Worm (Caenorhabditis elegans): Measurements from ENCODE around the gene T04F3.5.

The T04F3.5 gene

DNA sequence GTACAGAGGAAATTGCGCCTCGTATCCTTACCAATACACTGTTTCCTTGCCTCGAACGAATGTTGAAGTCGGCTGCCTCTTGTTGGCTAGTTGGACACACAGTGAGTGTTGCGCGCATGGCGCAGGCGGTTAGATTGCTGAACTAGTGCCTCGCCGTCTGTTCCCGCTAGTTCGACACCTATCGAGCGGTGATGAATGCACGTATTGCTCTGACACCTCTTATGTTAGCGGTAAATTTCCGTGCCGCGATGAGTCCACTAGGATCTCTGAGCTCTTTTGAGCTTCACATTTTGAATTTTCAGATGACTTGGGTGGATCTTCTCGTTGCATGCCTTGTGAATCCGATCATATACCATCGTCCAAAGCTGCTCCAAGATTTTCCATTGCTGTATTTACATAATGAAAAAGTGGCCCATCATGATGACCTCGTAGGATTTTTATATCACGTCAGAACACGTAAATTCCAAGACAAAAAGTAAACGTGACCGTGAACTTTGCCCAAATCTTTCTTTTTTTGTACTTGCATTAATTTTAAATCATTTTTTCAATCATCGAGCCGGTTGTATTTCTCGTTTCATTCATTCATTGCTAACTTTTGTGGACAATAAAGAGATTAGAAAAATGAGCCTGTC lies 22.5 kb downstream of the T04F3.5 start, which contains the start of gene F55A11.11:
TSS of gene F55A11.11 (plus strand) at position 341 of the 632 bp plus-strand sequence.
- peak; percentile 96 for TF ChIP-seq tab-1 (GFP tag; IDR thresholded peaks at IDR 0.05)
- peak; percentile 97 for TF ChIP-seq ztf-23 (GFP tag; IDR thresholded peaks at IDR 0.05)
- TF ChIP-seq ztf-29 (GFP tag; IDR thresholded peaks at IDR 0.05): peak; percentile 93
- TF ChIP-seq med-1 (GFP tag; optimal IDR thresholded peaks at IDR 0.05; ENCODE audit: insufficient read depth): peak; percentile 87
- peak; percentile 90 for TF ChIP-seq klf-2 (GFP tag; conservative IDR thresholded peaks at IDR 0.05)
- peak; percentile 97 for TF ChIP-seq T22C8.4 (GFP tag; IDR thresholded peaks at IDR 0.05)
- TF ChIP-seq flt-1 (GFP tag; IDR thresholded peaks at IDR 0.05): peak; percentile 98
- peak; percentile 93 for TF ChIP-seq ref-1 (GFP tag; conservative IDR thresholded peaks at IDR 0.05)
- peak; percentile 88 for TF ChIP-seq cog-1 (tag; optimal IDR thresholded peaks at IDR 0.05)

DNA sequence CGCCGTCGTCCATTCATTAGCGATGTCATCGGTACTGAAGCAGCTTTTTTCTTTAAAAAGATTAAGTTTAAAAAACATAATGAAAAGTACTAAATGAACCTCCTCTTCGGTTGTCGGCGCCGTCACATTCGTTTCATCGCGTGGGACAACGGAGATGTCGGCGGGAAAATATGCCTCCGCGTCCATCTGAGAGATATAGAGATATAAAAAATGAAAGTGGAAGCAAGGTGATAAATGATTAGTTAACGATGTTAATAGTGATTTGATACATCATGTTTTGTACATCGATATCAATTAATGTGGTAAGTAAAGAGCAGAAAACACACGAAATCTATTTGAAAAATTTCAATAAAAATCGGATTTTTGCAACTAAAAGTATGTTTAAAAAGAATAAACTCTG lies 26.8 kb downstream of the T04F3.5 start, which contains the start of gene F55A11.7:
TSS of gene F55A11.7 (minus strand) at position 186 of the 400 bp plus-strand sequence.
- TF ChIP-seq klf-2 (GFP tag; conservative IDR thresholded peaks at IDR 0.05) (no peak), med-1 (GFP tag; optimal IDR thresholded peaks at IDR 0.05; ENCODE audit: insufficient read depth) (no peak), ref-1 (GFP tag; conservative IDR thresholded peaks at IDR 0.05) (no peak)

DNA sequence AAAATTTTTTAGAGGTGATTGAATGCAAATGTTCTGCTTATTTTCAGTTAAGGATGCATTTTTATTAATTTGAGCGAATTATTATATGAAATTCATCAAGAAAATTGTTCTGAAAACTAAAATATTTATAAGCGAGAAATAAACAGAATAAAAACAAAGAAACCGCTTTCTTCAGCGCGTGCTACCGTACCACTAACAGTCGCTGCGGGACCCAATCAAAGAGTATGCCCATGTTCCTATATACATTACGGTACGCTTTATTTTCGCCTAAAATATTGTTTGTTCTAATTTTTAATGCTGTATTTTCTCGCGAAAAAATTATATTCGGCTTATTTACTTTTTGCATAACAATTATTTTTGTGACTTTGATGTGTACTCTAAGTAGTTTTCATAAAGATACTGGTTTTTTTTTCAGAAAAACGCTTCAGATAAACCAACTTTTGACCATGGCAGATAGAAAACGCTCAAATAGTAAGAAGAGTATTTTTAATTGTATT lies 27.3 kb downstream of the T04F3.5 start, which contains the start of gene F55A11.8:
TSS of gene F55A11.8 (plus strand) at position 447 of the 497 bp plus-strand sequence.
- TF ChIP-seq ref-1 (GFP tag; conservative IDR thresholded peaks at IDR 0.05) (no peak), cog-1 (tag; optimal IDR thresholded peaks at IDR 0.05) (no peak), med-1 (GFP tag; optimal IDR thresholded peaks at IDR 0.05; ENCODE audit: insufficient read depth) (no peak), klf-2 (GFP tag; conservative IDR thresholded peaks at IDR 0.05) (no peak), tab-1 (GFP tag; IDR thresholded peaks at IDR 0.05) (no peak), flt-1 (GFP tag; IDR thresholded peaks at IDR 0.05) (no peak), T22C8.4 (GFP tag; IDR thresholded peaks at IDR 0.05) (no peak), ztf-23 (GFP tag; IDR thresholded peaks at IDR 0.05) (no peak), ztf-29 (GFP tag; IDR thresholded peaks at IDR 0.05) (no peak)

DNA sequence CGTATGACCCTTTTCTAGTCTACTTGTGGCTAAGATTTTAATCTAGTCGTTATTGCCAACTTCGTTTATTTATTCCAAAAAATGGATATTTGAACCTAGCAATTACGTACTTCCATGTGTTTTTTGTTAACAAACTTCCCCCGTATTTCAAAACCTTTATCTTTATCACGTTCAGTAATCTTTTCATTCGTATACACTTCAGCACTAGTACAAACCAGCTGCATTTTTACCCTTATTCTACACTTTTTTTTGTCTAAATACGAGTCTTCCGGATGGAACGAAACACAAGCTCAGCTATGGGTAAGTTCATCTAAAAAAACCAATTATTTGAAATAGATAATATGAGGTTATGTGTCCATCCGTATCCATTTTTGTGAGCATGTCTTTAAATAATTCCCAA lies 29.0 kb downstream of the T04F3.5 start, which contains the start of gene D2023.1:
TSS of gene D2023.1 (plus strand) at position 77 of the 400 bp plus-strand sequence.
- TF ChIP-seq tab-1 (GFP tag; IDR thresholded peaks at IDR 0.05) (no peak), ztf-23 (GFP tag; IDR thresholded peaks at IDR 0.05) (no peak), T22C8.4 (GFP tag; IDR thresholded peaks at IDR 0.05) (no peak), med-1 (GFP tag; optimal IDR thresholded peaks at IDR 0.05; ENCODE audit: insufficient read depth) (no peak), ztf-29 (GFP tag; IDR thresholded peaks at IDR 0.05) (no peak), ref-1 (GFP tag; conservative IDR thresholded peaks at IDR 0.05) (no peak), flt-1 (GFP tag; IDR thresholded peaks at IDR 0.05) (no peak), cog-1 (tag; optimal IDR thresholded peaks at IDR 0.05) (no peak), klf-2 (GFP tag; conservative IDR thresholded peaks at IDR 0.05) (no peak)

DNA sequence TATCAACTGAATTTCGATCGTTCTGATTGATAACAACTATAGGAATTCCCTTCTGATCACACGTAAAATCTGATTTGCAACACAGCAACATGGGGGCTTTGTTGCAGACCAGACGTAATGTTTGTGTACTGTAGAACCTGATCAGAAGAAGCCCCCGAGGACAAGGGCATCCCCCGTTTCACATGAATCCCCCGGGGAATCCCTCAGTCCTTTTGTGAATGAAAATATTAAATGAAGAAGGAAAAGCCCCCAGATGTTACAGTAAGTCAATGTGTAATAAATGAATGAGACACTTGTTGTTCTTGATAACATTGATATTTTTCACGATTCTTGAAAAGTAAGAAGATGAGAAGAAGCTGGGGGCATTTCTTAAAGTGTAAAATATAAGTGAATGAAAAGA lies 33.7 kb downstream of the T04F3.5 start:
- TF ChIP-seq cog-1 (tag; optimal IDR thresholded peaks at IDR 0.05): no peak
- TF ChIP-seq klf-2 (GFP tag; conservative IDR thresholded peaks at IDR 0.05): no peak
- TF ChIP-seq tab-1 (GFP tag; IDR thresholded peaks at IDR 0.05): no peak
- TF ChIP-seq ztf-23 (GFP tag; IDR thresholded peaks at IDR 0.05): no peak
- TF ChIP-seq ref-1 (GFP tag; conservative IDR thresholded peaks at IDR 0.05): no peak
- no peak for TF ChIP-seq flt-1 (GFP tag; IDR thresholded peaks at IDR 0.05)

DNA sequence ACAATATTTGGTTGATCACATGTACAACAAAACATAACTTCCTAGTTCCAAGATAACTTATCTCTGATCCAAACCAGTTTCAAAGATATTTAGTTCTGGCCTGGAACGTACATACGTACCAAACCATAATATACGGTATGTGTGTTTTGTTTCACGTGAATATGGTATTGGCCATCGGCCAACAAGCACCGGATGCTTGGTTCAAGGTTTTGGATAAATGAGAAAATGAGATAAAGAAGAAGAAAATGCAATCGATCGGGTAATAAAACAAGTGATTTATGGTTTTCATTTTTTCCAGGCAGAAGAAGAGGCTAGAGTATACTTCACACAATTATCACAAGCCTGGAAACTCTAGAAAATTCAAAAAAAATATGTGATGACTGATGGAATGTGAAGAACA lies 34.9 kb downstream of the T04F3.5 start:
- TF ChIP-seq ref-1 (GFP tag; conservative IDR thresholded peaks at IDR 0.05): no peak
- no peak for TF ChIP-seq med-1 (GFP tag; optimal IDR thresholded peaks at IDR 0.05; ENCODE audit: insufficient read depth)
- no peak for TF ChIP-seq flt-1 (GFP tag; IDR thresholded peaks at IDR 0.05)
- no peak for TF ChIP-seq ztf-29 (GFP tag; IDR thresholded peaks at IDR 0.05)
- no peak for TF ChIP-seq klf-2 (GFP tag; conservative IDR thresholded peaks at IDR 0.05)
- TF ChIP-seq tab-1 (GFP tag; IDR thresholded peaks at IDR 0.05): no peak
- no peak for TF ChIP-seq ztf-23 (GFP tag; IDR thresholded peaks at IDR 0.05)
- TF ChIP-seq cog-1 (tag; optimal IDR thresholded peaks at IDR 0.05): no peak
- no peak for TF ChIP-seq T22C8.4 (GFP tag; IDR thresholded peaks at IDR 0.05)

DNA sequence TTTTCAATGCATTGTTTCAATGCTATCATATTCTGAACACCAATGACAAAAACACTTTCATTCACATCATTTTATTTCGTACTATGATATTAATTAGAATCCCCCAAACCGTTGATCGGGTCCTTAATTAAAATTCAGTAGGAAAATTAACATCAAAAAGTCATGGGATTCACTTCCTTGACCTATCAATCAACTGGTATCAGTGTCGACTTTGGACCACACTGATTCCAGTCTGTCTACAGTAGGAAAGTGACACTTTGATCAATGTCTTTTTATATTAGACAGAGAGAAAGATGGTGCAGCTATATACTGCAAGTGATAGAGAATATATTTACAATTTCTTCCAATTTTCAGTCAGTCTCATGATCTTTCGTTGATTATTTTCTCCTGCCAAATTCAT lies 35.9 kb downstream of the T04F3.5 start:
- TF ChIP-seq flt-1 (GFP tag; IDR thresholded peaks at IDR 0.05) (no peak), tab-1 (GFP tag; IDR thresholded peaks at IDR 0.05) (no peak), cog-1 (tag; optimal IDR thresholded peaks at IDR 0.05) (no peak), ztf-23 (GFP tag; IDR thresholded peaks at IDR 0.05) (no peak), med-1 (GFP tag; optimal IDR thresholded peaks at IDR 0.05; ENCODE audit: insufficient read depth) (no peak), T22C8.4 (GFP tag; IDR thresholded peaks at IDR 0.05) (no peak), klf-2 (GFP tag; conservative IDR thresholded peaks at IDR 0.05) (no peak), ref-1 (GFP tag; conservative IDR thresholded peaks at IDR 0.05) (no peak)

DNA sequence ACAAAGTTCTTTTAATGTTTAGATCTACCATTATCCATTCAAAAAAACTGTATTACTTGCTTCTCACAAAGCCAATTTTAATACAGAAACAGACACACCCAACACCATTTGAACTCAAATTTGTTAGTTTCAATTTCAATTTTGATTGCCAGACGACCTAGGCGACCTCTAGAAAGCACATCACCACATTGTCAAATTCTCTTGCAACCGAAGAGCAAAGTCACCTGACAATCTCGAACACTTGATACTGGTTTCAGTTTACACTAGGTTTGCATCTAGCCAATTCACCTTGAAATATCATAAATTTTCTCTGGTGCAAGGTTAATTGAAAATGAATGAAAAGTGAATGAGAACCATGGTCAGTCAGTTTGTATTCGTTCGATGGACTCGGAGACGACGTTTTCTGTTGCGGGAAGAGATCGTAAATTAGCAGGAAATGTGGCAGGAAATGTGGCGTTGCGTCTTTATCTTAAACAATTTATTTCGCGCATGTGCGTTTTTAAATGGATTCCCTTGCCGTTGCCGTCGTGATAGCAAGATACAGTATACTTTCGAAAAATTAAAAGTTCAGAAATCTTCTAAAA lies 36.9 kb downstream of the T04F3.5 start:
- TF ChIP-seq cog-1 (tag; optimal IDR thresholded peaks at IDR 0.05): no peak
- TF ChIP-seq ref-1 (GFP tag; conservative IDR thresholded peaks at IDR 0.05): no peak
- TF ChIP-seq klf-2 (GFP tag; conservative IDR thresholded peaks at IDR 0.05): no peak
- TF ChIP-seq ztf-29 (GFP tag; IDR thresholded peaks at IDR 0.05): no peak
- no peak for TF ChIP-seq T22C8.4 (GFP tag; IDR thresholded peaks at IDR 0.05)
- TF ChIP-seq tab-1 (GFP tag; IDR thresholded peaks at IDR 0.05): no peak
- TF ChIP-seq flt-1 (GFP tag; IDR thresholded peaks at IDR 0.05): no peak
- TF ChIP-seq med-1 (GFP tag; optimal IDR thresholded peaks at IDR 0.05; ENCODE audit: insufficient read depth): no peak
- TF ChIP-seq ztf-23 (GFP tag; IDR thresholded peaks at IDR 0.05): no peak

DNA sequence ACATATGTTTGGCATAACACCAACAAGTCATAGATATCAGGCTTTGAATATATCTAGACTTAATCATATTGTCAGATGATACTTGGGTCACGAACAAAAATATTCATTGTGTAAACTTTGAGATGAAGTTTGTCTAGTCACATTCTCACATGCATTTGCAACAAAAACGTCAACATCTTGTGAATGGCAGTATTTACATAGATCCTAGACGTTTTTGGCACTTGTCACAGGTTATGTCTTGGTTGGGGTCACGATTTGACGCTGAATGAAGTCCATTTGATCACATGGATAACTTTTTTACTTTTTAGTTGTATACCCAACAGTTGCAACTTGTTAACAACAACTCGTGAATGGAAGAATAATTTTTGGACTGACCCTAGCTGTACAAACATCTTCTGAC lies 37.8 kb downstream of the T04F3.5 start:
- no peak for TF ChIP-seq flt-1 (GFP tag; IDR thresholded peaks at IDR 0.05)
- no peak for TF ChIP-seq T22C8.4 (GFP tag; IDR thresholded peaks at IDR 0.05)

Measured in whole organism, midembryonic.